Fruit fly (Drosophila melanogaster): ENCODE data around the gene SmydA-8.

SmydA-8 gene

dm6 chrX:2262511-2262910 is 48.9 kb upstream of the SmydA-8 start, which contains the start of the genes temp and CG3071 (continued):
- TF ChIP-seq CG8281 (tag; optimal IDR thresholded peaks at IDR 0.05) (no peak), CG43689 (GFP tag; IDR thresholded peaks at IDR 0.05) (no peak), sens (GFP tag) (peak; percentile 95), eve (GFP tag; optimal IDR thresholded peaks at IDR 0.05) (no peak), Sry-β (GFP tag; optimal IDR thresholded peaks at IDR 0.05) (peak; percentile 99), pita (GFP tag; optimal IDR thresholded peaks at IDR 0.05) (no peak), prd (optimal IDR thresholded peaks at IDR 0.05) (no peak), prd (GFP tag; IDR thresholded peaks at IDR 0.05) (peak; percentile 66; the same call in 2 of the 3 replicates), gfzf (GFP tag; optimal IDR thresholded peaks at IDR 0.05) (peak; percentile 64), Nf-YC (tag; optimal IDR thresholded peaks at IDR 0.05) (peak; percentile 69), esg (GFP tag; conservative IDR thresholded peaks at IDR 0.05) (peak; percentile 26; the same call in 1 of the 2 replicates), chn (GFP tag; optimal IDR thresholded peaks at IDR 0.05) (peak; percentile 67), ERR (GFP tag; optimal IDR thresholded peaks at IDR 0.05) (peak; percentile 40), CG6689 (GFP tag; IDR thresholded peaks at IDR 0.05) (peak; percentile 37), CG4854 (GFP tag; optimal IDR thresholded peaks at IDR 0.05) (no peak), Dip3 (GFP tag; optimal IDR thresholded peaks at IDR 0.05) (peak; percentile 45), Hmr (GFP tag; optimal IDR thresholded peaks at IDR 0.05) (peak; percentile 63), nau (GFP tag; optimal IDR thresholded peaks at IDR 0.05) (no peak), CG4820 (GFP tag; optimal IDR thresholded peaks at IDR 0.05) (peak; percentile 44), Mad (GFP tag; optimal IDR thresholded peaks at IDR 0.05) (peak; percentile 16), CG10209 (GFP tag; optimal IDR thresholded peaks at IDR 0.05) (peak; percentile 42), CG9215 (GFP tag; IDR thresholded peaks at IDR 0.05) (peak; percentile 70; the same call in 1 of the 2 replicates), CG14860 (GFP tag; IDR thresholded peaks at IDR 0.05; ENCODE audit: partially characterized antibody) (no peak), Meics (GFP tag; optimal IDR thresholded peaks at IDR 0.05) (peak; percentile 59), Rfx (GFP tag; IDR thresholded peaks at IDR 0.05) (peak; percentile 66; the same call in 1 of the 2 replicates), zen (tag; optimal IDR thresholded peaks at IDR 0.05) (peak; percentile 21), CG12942 (GFP tag; optimal IDR thresholded peaks at IDR 0.05) (peak; percentile 50), CG2202 (tag; optimal IDR thresholded peaks at IDR 0.05) (peak; percentile 6), Oli (tag; optimal IDR thresholded peaks at IDR 0.05) (peak; percentile 61), Lpt (GFP tag; optimal IDR thresholded peaks at IDR 0.05) (no peak), exex (tag; optimal IDR thresholded peaks at IDR 0.05) (peak; percentile 24), lilli (GFP tag; optimal IDR thresholded peaks at IDR 0.05) (peak; percentile 70), unc-4 (GFP tag; IDR thresholded peaks at IDR 0.05; ENCODE audit: partially characterized antibody) (no peak), CG4404 (GFP tag; IDR thresholded peaks at IDR 0.05) (peak; percentile 66), CG32772 (GFP tag; IDR thresholded peaks at IDR 0.05) (no peak; the same call in 1 of the 2 replicates), pan (optimal IDR thresholded peaks at IDR 0.05) (no peak), pan (GFP tag; optimal IDR thresholded peaks at IDR 0.05 in 1 of 2, IDR thresholded peaks at IDR 0.05 in 1 of 2) (peak in 1 of 2 experiments; percentile 39), h (optimal IDR thresholded peaks at IDR 0.05) (no peak), Ets97D (GFP tag; optimal IDR thresholded peaks at IDR 0.05) (peak; percentile 66), hkb (optimal IDR thresholded peaks at IDR 0.05) (peak; percentile 81), hkb (GFP tag; IDR thresholded peaks at IDR 0.05) (no peak), CG15269 (tag; optimal IDR thresholded peaks at IDR 0.05) (peak; percentile 61), CG17568 (GFP tag; optimal IDR thresholded peaks at IDR 0.05) (no peak), sob (GFP tag; IDR thresholded peaks at IDR 0.05) (peak; percentile 52), az2 (GFP tag; optimal IDR thresholded peaks at IDR 0.05) (peak; percentile 66), CG12071 (GFP tag; optimal IDR thresholded peaks at IDR 0.05) (no peak), jumu (GFP tag; optimal IDR thresholded peaks at IDR 0.05) (peak; percentile 49), Taf1 (GFP tag; IDR thresholded peaks at IDR 0.05) (peak; percentile 20; the same call in 1 of the 2 replicates), HHEX (GFP tag; optimal IDR thresholded peaks at IDR 0.05) (peak; percentile 9), psq (GFP tag; optimal IDR thresholded peaks at IDR 0.05) (peak; percentile 10), CG10366 (GFP tag; IDR thresholded peaks at IDR 0.05) (peak; percentile 14; the same call in 1 of the 2 replicates)
